Worm (Caenorhabditis elegans): Measurements from ENCODE around the gene T16A1.4.

The T16A1.4 gene

DNA sequence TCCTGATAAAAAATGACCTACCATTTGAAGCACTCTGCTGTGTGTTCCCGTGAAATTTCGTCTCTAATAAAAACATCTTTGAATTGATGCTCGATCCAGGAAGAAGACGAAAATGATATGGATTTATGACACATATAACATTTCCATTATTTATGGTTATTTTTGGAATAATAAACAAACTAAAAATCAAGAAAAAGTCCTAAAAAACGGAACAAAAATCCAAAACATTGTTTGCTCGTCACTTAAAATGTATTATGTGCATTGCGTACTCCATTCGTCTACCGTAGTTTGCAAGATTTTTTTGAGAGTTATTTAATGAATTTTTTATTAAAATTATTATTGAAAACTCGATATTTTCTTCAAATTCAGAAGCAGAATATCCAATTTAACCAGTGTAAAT, 38.9 kb upstream of the T16A1.4 start, which contains the start of gene bath-20:
Gene bath-20 (minus strand): TSS at position 101 of the 400 bp plus-strand sequence.
- TF ChIP-seq R02D3.7 (tag; optimal IDR thresholded peaks at IDR 0.05) (no peak), nhr-25 (tag; optimal IDR thresholded peaks at IDR 0.05; ENCODE audit: borderline replicate concordance, insufficient read depth) (no peak), rbr-2 (tag; optimal IDR thresholded peaks at IDR 0.05) (no peak), ctbp-1 (GFP tag; IDR thresholded peaks at IDR 0.05) (no peak), D1046.2 (GFP tag; IDR thresholded peaks at IDR 0.05) (no peak), nhr-10 (tag; optimal IDR thresholded peaks at IDR 0.05) (no peak), ceh-28 (tag; optimal IDR thresholded peaks at IDR 0.05) (no peak), nhr-42 (GFP tag; IDR thresholded peaks at IDR 0.05) (no peak)

DNA sequence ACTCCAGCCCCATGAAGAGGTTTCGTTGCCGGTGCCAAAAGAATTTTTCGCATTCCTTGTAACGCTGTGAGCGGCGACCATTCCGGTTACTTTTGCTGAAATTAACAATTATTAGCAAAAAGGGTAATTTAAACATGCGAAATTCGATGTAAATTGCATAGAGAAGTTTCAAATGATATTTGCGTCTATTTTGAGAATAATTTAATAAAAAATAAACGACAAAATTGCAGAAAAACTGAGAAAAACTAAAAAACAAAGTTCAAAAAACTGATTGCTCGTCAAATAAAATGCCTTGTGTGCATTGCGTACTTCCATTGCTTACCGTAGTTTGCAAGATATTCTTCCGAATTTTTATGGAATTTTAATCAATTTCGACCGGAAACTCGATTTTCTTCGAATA, 35.9 kb upstream of the T16A1.4 start, which contains the start of gene bath-24:
Gene bath-24 (minus strand): TSS at position 101 of the 400 bp plus-strand sequence.
- no peak for TF ChIP-seq hlh-30 (tag; optimal IDR thresholded peaks at IDR 0.05; ENCODE audit: insufficient read depth)
- no peak for TF ChIP-seq tag-97 (GFP tag; IDR thresholded peaks at IDR 0.05)
- no peak for TF ChIP-seq ztf-11 (tag; optimal IDR thresholded peaks at IDR 0.05)
- no peak for TF ChIP-seq Y75B8A.6 (GFP tag; IDR thresholded peaks at IDR 0.05)
- TF ChIP-seq Y5F2A.4 (GFP tag; optimal IDR thresholded peaks at IDR 0.05): no peak

DNA sequence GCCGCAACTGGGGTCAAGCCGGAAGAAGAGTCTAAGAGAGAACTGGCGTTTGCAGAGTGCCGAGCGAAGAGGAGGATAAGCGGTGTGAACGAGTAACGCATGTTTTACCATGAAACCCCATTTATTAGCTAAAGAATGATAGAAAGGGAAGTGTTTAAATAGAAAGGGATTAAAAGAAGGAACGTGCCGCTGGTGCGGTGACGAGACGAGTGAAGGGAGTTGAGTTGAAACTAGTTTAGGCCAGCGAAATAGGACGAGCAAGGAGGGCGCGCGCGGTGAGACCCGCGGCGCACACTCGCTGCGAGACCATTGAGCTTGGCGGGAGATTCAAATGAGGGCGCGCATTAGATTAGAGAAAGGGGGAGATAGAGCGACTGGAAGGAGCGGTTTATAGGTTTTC, 34.8 kb upstream of the T16A1.4 start, which contains the start of gene math-1:
Gene math-1 (minus strand): TSS at position 101 of the 400 bp plus-strand sequence.
- peak; percentile 51; the same call in 1 of the 2 replicates for TF ChIP-seq set-16 (GFP tag; IDR thresholded peaks at IDR 0.05)

DNA sequence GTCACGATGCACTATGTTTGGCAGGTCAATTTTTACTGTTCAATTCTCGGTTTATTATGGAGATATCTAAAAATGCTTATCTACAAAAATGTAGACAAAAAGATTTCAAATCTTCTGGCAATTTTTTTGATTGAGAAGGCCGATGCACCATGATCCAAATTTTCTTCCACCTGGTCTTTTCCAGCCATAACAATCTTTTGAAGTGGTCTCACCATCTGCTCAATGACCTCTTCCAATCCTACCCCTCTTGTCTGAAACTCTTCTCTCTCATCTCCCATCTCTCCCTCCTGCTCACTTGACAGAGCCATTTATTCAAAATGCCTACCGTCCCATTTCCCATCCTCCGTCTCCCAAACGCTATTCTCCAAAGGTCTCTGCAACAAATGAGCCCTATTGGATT, 30.0 kb upstream of the T16A1.4 start, which contains the start of gene fbxb-35:
Gene fbxb-35 (plus strand): TSS at position 301 of the 400 bp plus-strand sequence.
- TF ChIP-seq T26A8.4 (GFP tag; IDR thresholded peaks at IDR 0.05): no peak
- no peak for TF ChIP-seq ceh-28 (tag; optimal IDR thresholded peaks at IDR 0.05)
- TF ChIP-seq nhr-42 (GFP tag; IDR thresholded peaks at IDR 0.05): no peak
- TF ChIP-seq zfp-2 (tag; optimal IDR thresholded peaks at IDR 0.05): no peak
- no peak for TF ChIP-seq ceh-20 (GFP tag; IDR thresholded peaks at IDR 0.05)
- TF ChIP-seq ceh-82 (tag; optimal IDR thresholded peaks at IDR 0.05): no peak
- TF ChIP-seq Y5F2A.4 (GFP tag; optimal IDR thresholded peaks at IDR 0.05): no peak
- no peak for TF ChIP-seq ZK546.5 (tag; optimal IDR thresholded peaks at IDR 0.05)
- TF ChIP-seq ama-1 (optimal IDR thresholded peaks at IDR 0.05): no peak
- TF ChIP-seq dve-1 (tag; optimal IDR thresholded peaks at IDR 0.05; ENCODE audit: insufficient read depth): no peak

DNA sequence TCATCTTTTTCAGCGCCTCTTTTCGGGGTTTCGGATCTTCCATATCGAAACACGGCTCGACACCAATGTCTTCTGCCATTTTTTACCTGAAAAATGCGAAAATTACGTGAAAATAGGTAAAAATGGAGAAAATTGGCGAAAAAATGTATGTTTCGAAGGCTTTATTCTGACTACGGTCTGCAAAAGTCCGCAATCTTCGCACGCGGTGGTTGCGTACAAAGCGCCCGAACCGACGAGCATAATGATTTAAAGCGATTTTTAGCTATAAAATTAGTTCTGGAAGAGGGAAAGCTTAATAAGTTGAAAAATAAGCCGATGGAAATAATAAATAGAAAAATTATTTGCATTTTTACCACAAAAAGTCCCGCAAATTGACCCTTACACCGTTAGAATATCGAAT, 22.4 kb upstream of the T16A1.4 start, which contains the start of gene F07E5.5:
Gene F07E5.5 (minus strand): TSS at position 86 of the 400 bp plus-strand sequence.
- TF ChIP-seq aha-1 (tag) (no peak), nhr-28 (tag; optimal IDR thresholded peaks at IDR 0.05) (peak; percentile 48), lin-13 (GFP tag; optimal IDR thresholded peaks at IDR 0.05) (peak; percentile 45), dmd-6 (GFP tag; IDR thresholded peaks at IDR 0.05) (peak; percentile 24; the same call in 1 of the 2 replicates), mdt-29 (GFP tag; IDR thresholded peaks at IDR 0.05) (no peak), hmg-1.1 (GFP tag; IDR thresholded peaks at IDR 0.05) (peak; percentile 27; the same call in 1 of the 2 replicates), nhr-11 (tag; optimal IDR thresholded peaks at IDR 0.05) (peak; percentile 69), lsy-2 (tag; optimal IDR thresholded peaks at IDR 0.05) (peak; percentile 74 to 97), fkh-10 (GFP tag; optimal IDR thresholded peaks at IDR 0.05) (peak; percentile 13), lin-38 (GFP tag; IDR thresholded peaks at IDR 0.05) (peak; percentile 69), dpl-1 (GFP tag; optimal IDR thresholded peaks at IDR 0.05) (peak; percentile 64), mes-2 (tag; optimal IDR thresholded peaks at IDR 0.05; ENCODE audit: poor library complexity, severe bottlenecking) (peak; percentile 81), tra-1 (GFP tag; IDR thresholded peaks at IDR 0.05) (no peak)
